Worm (Caenorhabditis elegans): Measurements from ENCODE around the gene C25A8.5.

C25A8.5 gene

DNA sequence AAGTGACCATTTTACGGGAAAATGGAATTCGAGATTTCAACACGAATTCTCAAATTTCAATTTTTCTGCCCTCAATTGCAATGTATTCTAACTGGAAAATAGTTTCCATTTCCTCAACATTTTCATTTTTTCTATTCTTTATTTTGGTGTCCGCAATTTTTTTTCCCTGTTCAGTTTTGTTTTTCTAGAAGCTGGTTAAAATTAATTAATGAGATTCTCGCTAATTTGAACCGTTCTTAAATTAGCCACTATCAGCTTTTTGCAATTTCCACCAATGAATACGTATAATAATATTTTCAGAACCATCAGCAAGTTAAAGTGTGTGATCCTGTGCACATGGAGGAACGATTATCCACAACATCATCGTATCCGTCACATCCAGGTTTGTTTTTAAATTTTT, 42.0 kb upstream of the C25A8.5 start, which contains the start of gene jnk-1:
Gene jnk-1 (plus strand): TSS at position 301 of the 400 bp plus-strand sequence.
- TF ChIP-seq ztf-11 (tag; optimal IDR thresholded peaks at IDR 0.05) (no peak), ztf-4 (tag; optimal IDR thresholded peaks at IDR 0.05) (no peak)

DNA sequence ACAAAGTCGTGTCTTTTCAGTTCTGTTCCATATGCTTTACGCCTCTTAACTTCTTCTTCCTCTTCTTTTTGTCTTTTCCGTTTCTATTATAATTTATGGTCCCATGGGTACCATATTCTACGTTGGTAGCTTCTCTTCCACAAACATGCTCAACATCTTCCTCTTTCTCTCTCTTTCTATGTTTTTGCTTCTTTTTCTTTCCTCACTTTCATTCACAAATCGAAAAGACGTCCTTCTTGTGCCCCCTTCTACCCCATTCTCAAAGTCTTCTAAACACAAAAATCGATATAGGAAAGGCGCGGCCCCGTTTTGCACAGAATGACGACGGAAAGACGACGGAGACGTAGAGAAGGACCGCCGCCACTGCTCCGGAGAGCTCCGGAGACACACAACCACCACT, 40.6 kb upstream of the C25A8.5 start:
- no peak for TF ChIP-seq alr-1 (tag; optimal IDR thresholded peaks at IDR 0.05)
- TF ChIP-seq sma-9 (GFP tag; optimal IDR thresholded peaks at IDR 0.05) = peak; percentile 5
- TF ChIP-seq sma-9 (tag; optimal IDR thresholded peaks at IDR 0.05) = no peak
- TF ChIP-seq nhr-23 (tag; optimal IDR thresholded peaks at IDR 0.05) = no peak
- no peak for TF ChIP-seq nhr-21 (tag; optimal IDR thresholded peaks at IDR 0.05)
- TF ChIP-seq unc-62 (GFP tag; optimal IDR thresholded peaks at IDR 0.05) = no peak
- no peak for TF ChIP-seq sem-4 (tag; optimal IDR thresholded peaks at IDR 0.05)
- no peak for TF ChIP-seq aly-2 (tag; optimal IDR thresholded peaks at IDR 0.05)
- no peak for TF ChIP-seq dmd-4 (tag; optimal IDR thresholded peaks at IDR 0.05)
- no peak for TF ChIP-seq nhr-6 (tag; optimal IDR thresholded peaks at IDR 0.05)
- TF ChIP-seq nhr-129 (tag; optimal IDR thresholded peaks at IDR 0.05) = peak; percentile 25
- TF ChIP-seq nhr-10 (tag; optimal IDR thresholded peaks at IDR 0.05) = no peak
- TF ChIP-seq crh-2 (tag; optimal IDR thresholded peaks at IDR 0.05) = peak; percentile 57
- TF ChIP-seq F13H6.1 (tag; optimal IDR thresholded peaks at IDR 0.05) = peak; percentile 12
- TF ChIP-seq R02D3.7 (tag; optimal IDR thresholded peaks at IDR 0.05) = no peak
- TF ChIP-seq lsy-2 (tag; optimal IDR thresholded peaks at IDR 0.05) = peak in 1 of 2 experiments; percentile 65
- TF ChIP-seq Y55F3AM.14 (GFP tag; optimal IDR thresholded peaks at IDR 0.05) = peak; percentile 56
- peak; percentile 53 for TF ChIP-seq unc-55 (GFP tag; optimal IDR thresholded peaks at IDR 0.05)
- TF ChIP-seq sma-3 (GFP tag; optimal IDR thresholded peaks at IDR 0.05) = no peak
- TF ChIP-seq blmp-1 (tag; optimal IDR thresholded peaks at IDR 0.05; ENCODE audit: insufficient read depth) = no peak
- TF ChIP-seq lin-11 (tag; optimal IDR thresholded peaks at IDR 0.05) = no peak
- TF ChIP-seq zag-1 (tag; optimal IDR thresholded peaks at IDR 0.05) = peak; percentile 33
- no peak for TF ChIP-seq snpc-4 (tag; optimal IDR thresholded peaks at IDR 0.05)
- peak; percentile 95 for TF ChIP-seq mab-5 (tag; optimal IDR thresholded peaks at IDR 0.05)
- TF ChIP-seq C34F6.9 (tag; optimal IDR thresholded peaks at IDR 0.05) = peak; percentile 56

DNA sequence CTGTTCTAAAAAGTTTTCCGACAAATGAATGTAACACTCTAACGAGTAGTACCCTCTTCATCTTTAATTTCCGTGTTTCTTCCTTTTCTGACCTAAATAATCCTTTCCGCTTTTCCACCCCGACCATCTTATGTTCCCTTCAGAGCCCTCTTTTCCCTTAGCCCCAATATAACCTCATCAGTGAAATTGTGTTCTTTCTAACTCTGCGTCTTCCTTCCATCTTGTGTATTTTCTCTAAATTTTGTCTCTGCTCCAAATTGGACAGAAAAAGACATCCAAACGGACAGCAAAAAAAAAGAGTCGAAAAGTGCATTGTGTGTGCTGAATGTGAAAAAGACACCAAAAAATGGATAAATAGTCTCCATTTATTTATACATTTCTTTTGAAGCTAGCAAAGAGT, 39.8 kb upstream of the C25A8.5 start:
- peak; percentile 16 for TF ChIP-seq nhr-6 (tag; optimal IDR thresholded peaks at IDR 0.05)
- TF ChIP-seq sem-4 (tag; optimal IDR thresholded peaks at IDR 0.05) = peak; percentile 46
- TF ChIP-seq unc-55 (GFP tag; optimal IDR thresholded peaks at IDR 0.05) = peak; percentile 24
- TF ChIP-seq crh-2 (tag; optimal IDR thresholded peaks at IDR 0.05) = peak; percentile 27
- no peak for TF ChIP-seq nhr-21 (tag; optimal IDR thresholded peaks at IDR 0.05)
- TF ChIP-seq mab-5 (tag; optimal IDR thresholded peaks at IDR 0.05) = no peak
- TF ChIP-seq zag-1 (tag; optimal IDR thresholded peaks at IDR 0.05) = peak; percentile 16
- TF ChIP-seq C34F6.9 (tag; optimal IDR thresholded peaks at IDR 0.05) = peak; percentile 35
- TF ChIP-seq lsy-2 (tag; optimal IDR thresholded peaks at IDR 0.05) = peak in 1 of 2 experiments; percentile 52
- peak; percentile 17 for TF ChIP-seq sma-9 (GFP tag; optimal IDR thresholded peaks at IDR 0.05)
- no peak for TF ChIP-seq sma-9 (tag; optimal IDR thresholded peaks at IDR 0.05)
- no peak for TF ChIP-seq aly-2 (tag; optimal IDR thresholded peaks at IDR 0.05)

DNA sequence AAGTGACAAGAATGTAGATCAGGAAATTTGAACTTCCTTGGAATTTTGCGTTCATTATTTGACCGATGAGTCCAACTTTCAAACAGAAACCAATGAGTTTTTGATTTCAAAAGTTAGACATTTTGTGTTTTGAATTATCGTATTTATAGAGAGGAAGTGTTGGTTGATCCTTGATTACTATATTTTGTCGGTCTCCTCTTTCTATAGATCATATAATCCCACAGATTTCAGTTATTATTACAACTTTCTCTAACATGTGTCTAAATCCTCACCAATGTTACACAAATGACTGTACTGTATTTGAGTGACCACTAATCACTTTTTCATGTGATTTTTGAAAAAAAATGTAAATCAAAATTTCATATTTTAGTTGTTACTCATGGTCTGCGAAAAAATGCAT, 34.8 kb upstream of the C25A8.5 start, which contains the start of gene B0478.3:
Gene B0478.3 (minus strand): TSS at position 101 of the 400 bp plus-strand sequence.
- TF ChIP-seq nhr-12 (tag; optimal IDR thresholded peaks at IDR 0.05) (no peak), R02D3.7 (tag; optimal IDR thresholded peaks at IDR 0.05) (no peak), nhr-25 (tag; optimal IDR thresholded peaks at IDR 0.05) (no peak), Y55F3AM.14 (GFP tag; optimal IDR thresholded peaks at IDR 0.05) (no peak), gmeb-1 (tag; optimal IDR thresholded peaks at IDR 0.05) (no peak), blmp-1 (tag; optimal IDR thresholded peaks at IDR 0.05; ENCODE audit: insufficient read depth) (no peak), ztf-4 (tag; optimal IDR thresholded peaks at IDR 0.05) (no peak)

DNA sequence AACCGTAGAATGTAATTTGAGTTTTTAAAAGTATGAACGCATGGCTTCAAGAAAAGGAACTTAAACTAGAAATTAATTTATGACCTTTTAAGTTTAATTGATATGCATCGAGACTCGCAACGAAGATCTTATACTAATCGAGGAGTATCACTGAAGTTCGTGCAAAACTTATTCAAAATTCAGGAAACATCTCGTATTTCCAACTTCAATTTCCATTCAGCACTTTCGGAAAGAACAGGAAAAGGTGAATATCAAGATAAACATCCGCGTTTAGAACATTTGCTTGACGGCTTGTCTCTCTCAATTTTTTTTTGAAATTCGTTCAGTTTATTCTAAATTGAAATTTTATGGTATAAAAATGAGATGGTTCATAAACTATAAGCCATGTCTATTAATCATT, 34.1 kb upstream of the C25A8.5 start, which contains the start of gene ZK381.2:
Gene ZK381.2 (plus strand): TSS at position 301 of the 400 bp plus-strand sequence.
- TF ChIP-seq egl-27 (tag; optimal IDR thresholded peaks at IDR 0.05) (no peak), nhr-10 (tag; optimal IDR thresholded peaks at IDR 0.05) (no peak), blmp-1 (tag; optimal IDR thresholded peaks at IDR 0.05; ENCODE audit: insufficient read depth) (no peak), mbf-1 (tag; optimal IDR thresholded peaks at IDR 0.05) (no peak), unc-39 (tag; optimal IDR thresholded peaks at IDR 0.05) (no peak), nhr-237 (tag; optimal IDR thresholded peaks at IDR 0.05) (no peak), unc-62 (GFP tag; optimal IDR thresholded peaks at IDR 0.05) (no peak), nhr-12 (tag; optimal IDR thresholded peaks at IDR 0.05) (no peak), lin-39 (tag; optimal IDR thresholded peaks at IDR 0.05) (no peak), lin-11 (tag; optimal IDR thresholded peaks at IDR 0.05) (no peak), lin-13 (GFP tag; optimal IDR thresholded peaks at IDR 0.05) (no peak), peb-1 (tag; optimal IDR thresholded peaks at IDR 0.05) (no peak), nhr-25 (tag; optimal IDR thresholded peaks at IDR 0.05) (no peak), ama-1 (optimal IDR thresholded peaks at IDR 0.05) (no peak), C34F6.9 (tag; optimal IDR thresholded peaks at IDR 0.05) (no peak), elt-1 (tag; optimal IDR thresholded peaks at IDR 0.05) (no peak), gmeb-1 (tag; optimal IDR thresholded peaks at IDR 0.05) (no peak)

Data from whole organism, L2 larva.